Worm (Caenorhabditis elegans) whole organism, L4 larva: ENCODE measurements around the gene col-172.
A peak's percentile ranks its signal among the peaks of the same experiment; 100 is the strongest.

Source experiments
- F10B5.3 ChIP-seq: sonication (generic microtip); optimal IDR thresholded peaks from 2 replicates; lab custom pipeline; 2016; ENCODE audit warnings: mild to moderate bottlenecking, missing genetic modification characterization, missing compliant biosample characterization
- F49E8.2 ChIP-seq: sonication (generic microtip); optimal IDR thresholded peaks from 2 replicates; lab custom pipeline; 2016; ENCODE audit warnings: missing compliant biosample characterization, mild to moderate bottlenecking, missing genetic modification characterization, borderline replicate concordance
- T20F7.1 ChIP-seq: fragments of 200-800 bp; sonication (Bioruptor generic); optimal IDR thresholded peaks from 2 replicates; lab custom pipeline; 2018; ENCODE audit warnings: mild to moderate bottlenecking, missing genetic modification characterization, missing compliant biosample characterization
- aha-1 ChIP-seq: fragments of 150-350 bp; peaks from one replicate; lab custom pipeline; 2014; ENCODE audit warnings: missing biosample characterization, missing genetic modification characterization
- ama-1 ChIP-seq: fragments of 150-350 bp; optimal IDR thresholded peaks from 2 replicates; lab custom pipeline; 2014; ENCODE audit warnings: inconsistent platforms, mixed read lengths
- attf-4 ChIP-seq: sonication (generic microtip); optimal IDR thresholded peaks from 3 replicates; lab custom pipeline; 2017; ENCODE audit warnings: missing biosample characterization, missing genetic modification characterization
- ceh-20 ChIP-seq: fragments of 200-800 bp; sonication (Bioruptor generic); IDR thresholded peaks from 2 replicates; pipeline ENCODE4 v1.3.6; 2022; ENCODE audit warnings: missing genetic modification reagents, missing genetic modification characterization, missing compliant biosample characterization
- daf-16 ChIP-seq, 3 experiments: sonication (generic microtip); optimal IDR thresholded peaks; 2 replicates each; lab custom pipeline; 2016 to 2017; ENCODE audit warnings: missing genetic modification characterization in 3 of 3, missing genetic modification reagents in 3 of 3, mild to moderate bottlenecking in 2 of 3, missing compliant biosample characterization in 2 of 3, missing biosample characterization in 1 of 3, moderate library complexity in 1 of 3
- dmd-6 ChIP-seq: fragments of 200-800 bp; sonication (Bioruptor generic); IDR thresholded peaks from 2 replicates; pipeline ENCODE4 v1.3.6; 2022; ENCODE audit warnings: missing genetic modification reagents, missing genetic modification characterization, missing compliant biosample characterization
- dmd-8 ChIP-seq: fragments of 200-800 bp; sonication (Bioruptor generic); IDR thresholded peaks from 2 replicates; pipeline ENCODE4 v1.3.6; 2022; ENCODE audit warnings: missing genetic modification characterization, missing compliant biosample characterization
- dpl-1 ChIP-seq: fragments of 150-350 bp; optimal IDR thresholded peaks from 2 replicates; lab custom pipeline; 2014; ENCODE audit warnings: missing biosample characterization, missing genetic modification reagents, missing genetic modification characterization
- duxl-1 ChIP-seq: sonication (generic microtip); optimal IDR thresholded peaks from 2 replicates; lab custom pipeline; 2016; ENCODE audit warnings: mild to moderate bottlenecking, missing genetic modification characterization, moderate library complexity, missing compliant biosample characterization; ENCODE audit not compliant: poor library complexity
- egl-43 ChIP-seq: fragments of 200-800 bp; sonication (Bioruptor generic); IDR thresholded peaks from 2 replicates; pipeline ENCODE4 v1.3.6; 2022; ENCODE audit warnings: missing genetic modification reagents, missing genetic modification characterization, missing compliant biosample characterization
- hlh-11 ChIP-seq: fragments of 200-800 bp; sonication (Bioruptor generic); optimal IDR thresholded peaks from 2 replicates; lab custom pipeline; 2018; ENCODE audit warnings: mild to moderate bottlenecking, missing genetic modification characterization, missing compliant biosample characterization
- hlh-30 ChIP-seq: sonication (generic microtip); optimal IDR thresholded peaks from 2 replicates; lab custom pipeline; 2017; ENCODE audit warnings: antibody characterized with exemption, mild to moderate bottlenecking, missing genetic modification characterization, missing compliant biosample characterization; ENCODE audit not compliant: insufficient read depth
- lin-1 ChIP-seq: fragments of 200-800 bp; sonication (Bioruptor generic); IDR thresholded peaks from 2 replicates; pipeline ENCODE4 v1.3.6; 2022; ENCODE audit warnings: missing genetic modification reagents, missing genetic modification characterization, missing compliant biosample characterization
- madf-5 ChIP-seq, 2 experiments: fragments of 200-800 bp; sonication (Bioruptor generic); IDR thresholded peaks; 2 replicates each; pipeline ENCODE4 v1.3.6; 2022; ENCODE audit warnings: missing compliant biosample characterization in 2 of 2, missing genetic modification characterization in 2 of 2
- mdl-1 ChIP-seq, 2 experiments: fragments of 150-350 bp in 1 of 2; sonication (generic microtip) in 1 of 2; optimal IDR thresholded peaks; 2 replicates each; lab custom pipeline; 2014 to 2017; ENCODE audit warnings: missing biosample characterization in 2 of 2, missing genetic modification characterization in 2 of 2
- mxl-3 ChIP-seq: fragments of 200-800 bp; sonication (Bioruptor generic); optimal IDR thresholded peaks from 2 replicates; lab custom pipeline; 2018; ENCODE audit warnings: mild to moderate bottlenecking, missing genetic modification characterization, missing compliant biosample characterization
- nhr-10 ChIP-seq: fragments of 150-350 bp; optimal IDR thresholded peaks from 2 replicates; lab custom pipeline; 2014; ENCODE audit warnings: missing biosample characterization, missing genetic modification characterization
- nhr-111 ChIP-seq: fragments of 200-800 bp; sonication (Bioruptor generic); optimal IDR thresholded peaks from 2 replicates; lab custom pipeline; 2018; ENCODE audit warnings: mild to moderate bottlenecking, missing genetic modification characterization, missing compliant biosample characterization
- nhr-237 ChIP-seq: sonication (generic microtip); optimal IDR thresholded peaks from 2 replicates; lab custom pipeline; 2017; ENCODE audit warnings: missing biosample characterization, missing genetic modification characterization
- nhr-28 ChIP-seq: fragments of 150-350 bp; optimal IDR thresholded peaks from 2 replicates; lab custom pipeline; 2014; ENCODE audit warnings: missing biosample characterization, missing genetic modification characterization
- nhr-41 ChIP-seq: fragments of 200-800 bp; sonication (Bioruptor generic); IDR thresholded peaks from 2 replicates; pipeline ENCODE4 v1.3.6; 2022; ENCODE audit warnings: missing genetic modification reagents, missing genetic modification characterization, missing compliant biosample characterization
- nhr-48 ChIP-seq: sonication (generic microtip); optimal IDR thresholded peaks from 2 replicates; lab custom pipeline; 2016; ENCODE audit warnings: mild to moderate bottlenecking, missing genetic modification characterization, missing compliant biosample characterization
- php-3 ChIP-seq: fragments of 200-800 bp; sonication (Bioruptor generic); IDR thresholded peaks from 2 replicates; pipeline ENCODE4 v1.3.6; 2022; ENCODE audit warnings: missing genetic modification reagents, missing genetic modification characterization, missing compliant biosample characterization
- pqm-1 ChIP-seq: sonication (generic microtip); optimal IDR thresholded peaks from 2 replicates; lab custom pipeline; 2017; ENCODE audit warnings: missing biosample characterization, missing genetic modification characterization
- set-16 ChIP-seq: fragments of 200-800 bp; sonication (Bioruptor generic); IDR thresholded peaks from 2 replicates; pipeline ENCODE4 v1.3.6; 2022; ENCODE audit warnings: missing genetic modification reagents, missing genetic modification characterization, missing compliant biosample characterization
- snpc-1.2 ChIP-seq: fragments of 200-800 bp; sonication (Bioruptor generic); IDR thresholded peaks from 2 replicates; pipeline ENCODE4 v1.3.6; 2022; ENCODE audit warnings: missing genetic modification reagents, missing genetic modification characterization, missing compliant biosample characterization
- spr-1 ChIP-seq: sonication (generic microtip); optimal IDR thresholded peaks from 2 replicates; lab custom pipeline; 2016; ENCODE audit warnings: mild to moderate bottlenecking, missing genetic modification characterization, missing compliant biosample characterization
- unc-62 ChIP-seq, 3 experiments: fragments of 150-350 bp in 1 of 3; sonication (generic microtip); optimal IDR thresholded peaks in 2 of 3; peaks in 1 of 3; 1 replicate in 1 of 3; 2 replicates in 2 of 3; lab custom pipeline; 2014 to 2017; ENCODE audit warnings: missing biosample characterization in 3 of 3, missing genetic modification characterization in 3 of 3, missing genetic modification reagents in 3 of 3, missing genotype in 1 of 3
- vab-7 ChIP-seq: fragments of 200-800 bp; sonication (Bioruptor generic); IDR thresholded peaks from 2 replicates; pipeline ENCODE4 v1.3.6; 2022; ENCODE audit warnings: missing genetic modification reagents, missing genetic modification characterization, missing compliant biosample characterization
- zip-2 ChIP-seq: fragments of 150-350 bp; optimal IDR thresholded peaks from 2 replicates; lab custom pipeline; 2014; ENCODE audit warnings: missing biosample characterization, missing genetic modification characterization
- ztf-11 ChIP-seq: fragments of 150-350 bp; optimal IDR thresholded peaks from 2 replicates; lab custom pipeline; 2014; ENCODE audit warnings: missing biosample characterization, missing genetic modification characterization

col-172 gene

DNA sequence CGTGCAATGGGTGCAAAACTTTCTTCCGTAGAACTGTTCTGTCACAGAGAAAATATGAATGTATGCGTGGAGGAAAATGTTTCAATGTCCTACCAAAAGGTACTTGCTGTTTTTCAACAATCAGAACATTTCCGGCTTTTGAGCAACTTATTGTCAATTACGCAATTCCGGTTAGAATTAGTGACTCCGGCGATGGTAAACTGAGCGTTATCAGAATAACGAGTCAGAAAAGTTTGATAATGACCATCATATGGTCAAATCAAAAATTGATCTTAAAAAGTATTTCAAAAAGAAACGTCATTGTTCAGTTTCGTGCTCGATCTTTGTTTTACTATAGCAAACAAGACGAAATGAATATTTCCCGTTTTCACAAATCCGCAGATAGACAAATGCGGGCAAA lies 15.8 kb upstream of the col-172 start:
- no peak for TF ChIP-seq nhr-41
- TF ChIP-seq nhr-28 = peak; percentile 4
- TF ChIP-seq attf-4 (tag; lab: Kevin White, UChicago) = no peak
- no peak for TF ChIP-seq spr-1 (tag; lab: Kevin White, UChicago)
- TF ChIP-seq egl-43 (GFP tag; lab: Robert Waterston, UW) = no peak
- TF ChIP-seq dmd-8 (GFP tag; lab: Robert Waterston, UW) = no peak
- peak in 1 of 2 experiments; percentile 44 for TF ChIP-seq unc-62 (GFP tag; optimal IDR thresholded peaks at IDR 0.05 in 1 of 2; lab: Kevin White, UChicago)
- no peak for TF ChIP-seq unc-62 (tag; optimal IDR thresholded peaks at IDR 0.05; lab: Kevin White, UChicago)
- TF ChIP-seq daf-16 (GFP tag; optimal IDR thresholded peaks at IDR 0.05; lab: Kevin White, UChicago) = no peak
- TF ChIP-seq daf-16 (tag; optimal IDR thresholded peaks at IDR 0.05; lab: Kevin White, UChicago) = peak; percentile 40
- peak; percentile 55 for TF ChIP-seq pqm-1 (tag; lab: Kevin White, UChicago)
- no peak for TF ChIP-seq aha-1 (tag; lab: Kevin White, UChicago)
- no peak for TF ChIP-seq T20F7.1 (GFP tag; lab: Kevin White, UChicago)
- no peak for TF ChIP-seq ama-1 (lab: Kevin White, UChicago)
- TF ChIP-seq nhr-237 = no peak
- no peak for TF ChIP-seq dpl-1 (GFP tag; lab: Kevin White, UChicago)
- TF ChIP-seq mxl-3 = no peak
- peak; percentile 32 for TF ChIP-seq dmd-6
- no peak for TF ChIP-seq nhr-111 (GFP tag; lab: Kevin White, UChicago)
- no peak for TF ChIP-seq F49E8.2 (tag; lab: Kevin White, UChicago)
- no peak for TF ChIP-seq ceh-20 (GFP tag; lab: Robert Waterston, UW)
- no peak for TF ChIP-seq snpc-1.2 (GFP tag; lab: Robert Waterston, UW)
- no peak for TF ChIP-seq zip-2 (tag; lab: Kevin White, UChicago)

DNA sequence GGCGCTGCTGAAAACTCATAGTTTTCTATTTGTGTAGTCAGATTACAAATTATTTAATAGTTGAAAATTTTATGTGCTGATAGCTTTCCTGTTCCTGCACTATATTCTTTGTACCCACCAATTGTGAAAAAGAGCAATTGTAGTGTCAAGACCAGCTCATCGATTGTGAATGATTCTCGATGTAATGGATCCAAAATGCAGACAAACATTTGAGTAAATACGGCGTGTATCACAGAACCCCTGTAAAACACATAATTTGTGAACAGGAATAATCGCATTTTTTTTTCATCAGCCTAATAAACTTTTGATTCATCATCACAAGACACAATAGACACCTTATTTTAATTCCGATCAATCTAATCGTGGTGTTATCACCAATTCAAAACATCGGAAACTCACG lies 10.4 kb upstream of the col-172 start:
- peak; percentile 17 for TF ChIP-seq hlh-11 (tag; lab: Kevin White, UChicago)
- no peak for TF ChIP-seq php-3 (GFP tag; lab: Robert Waterston, UW)
- TF ChIP-seq aha-1 (tag; lab: Kevin White, UChicago) = peak; percentile 60
- TF ChIP-seq lin-1 (GFP tag; lab: Robert Waterston, UW) = peak; percentile 42; the same call in 1 of the 2 replicates
- TF ChIP-seq madf-5 (GFP tag; IDR thresholded peaks at IDR 0.05; lab: Robert Waterston, UW) = no peak
- no peak for TF ChIP-seq unc-62 (GFP tag; optimal IDR thresholded peaks at IDR 0.05 in 1 of 2; lab: Kevin White, UChicago)
- no peak for TF ChIP-seq unc-62 (tag; optimal IDR thresholded peaks at IDR 0.05; lab: Kevin White, UChicago)
- TF ChIP-seq ztf-11 (tag; lab: Kevin White, UChicago) = no peak
- TF ChIP-seq dmd-6 = peak; percentile 42; the same call in 1 of the 2 replicates
- TF ChIP-seq duxl-1 = no peak
- TF ChIP-seq set-16 (GFP tag; lab: Robert Waterston, UW) = no peak
- TF ChIP-seq daf-16 (GFP tag; optimal IDR thresholded peaks at IDR 0.05; lab: Kevin White, UChicago) = no peak
- TF ChIP-seq daf-16 (tag; optimal IDR thresholded peaks at IDR 0.05; lab: Kevin White, UChicago) = peak; percentile 34
- TF ChIP-seq vab-7 = no peak
- TF ChIP-seq, all 104 proteins: peak for 5

DNA sequence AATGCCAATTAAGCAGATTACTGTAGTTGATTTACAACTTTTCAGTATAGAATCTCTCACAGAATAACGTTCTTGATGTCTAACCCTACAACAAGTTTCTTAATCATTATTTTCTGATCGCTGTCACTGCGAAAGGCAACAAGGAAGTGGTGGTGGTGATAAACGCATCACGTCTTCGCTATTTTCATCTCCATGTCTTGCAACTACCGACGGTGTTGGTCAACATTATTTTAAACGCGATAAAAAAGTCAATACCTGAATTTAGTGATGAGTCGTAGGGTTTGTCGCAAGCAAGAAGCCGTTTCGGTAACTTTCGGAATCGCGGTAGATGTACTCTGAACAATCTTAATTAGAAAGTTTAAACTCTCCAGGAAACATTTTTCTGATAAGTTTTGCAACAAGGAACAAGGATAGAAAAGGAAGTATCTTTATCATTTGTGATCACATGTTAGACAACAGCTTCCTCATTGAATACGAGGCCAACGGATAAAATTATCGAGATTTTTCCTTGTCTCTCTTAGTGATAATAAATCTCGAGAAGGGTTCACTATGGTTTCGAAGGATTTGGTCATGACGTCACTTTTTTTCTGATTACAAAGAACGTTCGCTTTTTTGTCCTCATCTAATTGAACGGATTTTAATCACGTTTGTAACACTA lies 8.7 kb upstream of the col-172 start:
- TF ChIP-seq mdl-1 (tag; optimal IDR thresholded peaks at IDR 0.05; lab: Kevin White, UChicago) (peak in 1 of 2 experiments; percentile 8), nhr-48 (tag; lab: Kevin White, UChicago) (peak; percentile 29), unc-62 (GFP tag; optimal IDR thresholded peaks at IDR 0.05 in 1 of 2; lab: Kevin White, UChicago) (peak in 1 of 2 experiments; percentile 75), unc-62 (tag; optimal IDR thresholded peaks at IDR 0.05; lab: Kevin White, UChicago) (no peak), ceh-20 (GFP tag; lab: Robert Waterston, UW) (no peak), daf-16 (GFP tag; optimal IDR thresholded peaks at IDR 0.05; lab: Kevin White, UChicago) (no peak), daf-16 (tag; optimal IDR thresholded peaks at IDR 0.05; lab: Kevin White, UChicago) (peak; percentile 2), F10B5.3 (no peak), hlh-30 (tag; lab: Kevin White, UChicago) (peak; percentile 6), nhr-10 (tag; lab: Kevin White, UChicago) (peak; percentile 37), hlh-11 (tag; lab: Kevin White, UChicago) (peak; percentile 38), set-16 (GFP tag; lab: Robert Waterston, UW) (no peak)
